Worm (Caenorhabditis elegans) whole organism, young adult: Measurements from ENCODE around the gene R02D5.7.

Experiments used
- ama-1 ChIP-seq, 3 experiments: fragments of 150-350 bp in 1 of 3; sonication (generic microtip) in 2 of 3; optimal IDR thresholded peaks; 2 replicates each; lab custom pipeline; 2014 to 2018; ENCODE audit warnings: missing biosample characterization in 2 of 3, missing genetic modification characterization in 2 of 3, missing genetic modification reagents in 2 of 3
- attf-5 ChIP-seq: fragments of 200-800 bp; sonication (Bioruptor generic); optimal IDR thresholded peaks from 2 replicates; lab custom pipeline; 2018; ENCODE audit warnings: mild to moderate bottlenecking, missing genetic modification characterization, missing compliant biosample characterization
- ceh-58 ChIP-seq: fragments of 200-800 bp; sonication (Bioruptor generic); IDR thresholded peaks from 2 replicates; pipeline ENCODE4 v1.3.6; 2022; ENCODE audit warnings: missing genetic modification characterization, missing compliant biosample characterization
- him-1 ChIP-seq: sonication (generic microtip); optimal IDR thresholded peaks from 2 replicates; lab custom pipeline; 2016; ENCODE audit warnings: missing genotype, missing genetic modification reagents, missing genetic modification characterization, missing compliant biosample characterization
- hrde-1 ChIP-seq: sonication (generic microtip); optimal IDR thresholded peaks from 2 replicates; lab custom pipeline; 2016; ENCODE audit warnings: missing genetic modification characterization, mild to moderate bottlenecking, missing compliant biosample characterization, moderate library complexity, missing genotype, missing genetic modification reagents, borderline replicate concordance
- nfya-1 ChIP-seq: sonication (generic microtip); optimal IDR thresholded peaks from 2 replicates; lab custom pipeline; 2017; ENCODE audit warnings: antibody characterized with exemption, missing compliant biosample characterization, missing genetic modification characterization, borderline replicate concordance; ENCODE audit not compliant: insufficient read depth
- nhr-90 ChIP-seq: sonication (generic microtip); optimal IDR thresholded peaks from 2 replicates; lab custom pipeline; 2016; ENCODE audit warnings: missing genotype, mild to moderate bottlenecking, missing genetic modification characterization, missing compliant biosample characterization
- pbrm-1 ChIP-seq: fragments of 200-800 bp; sonication (Bioruptor generic); IDR thresholded peaks from 2 replicates; pipeline ENCODE4 v1.3.6; 2022; ENCODE audit warnings: missing genetic modification reagents, missing genetic modification characterization, missing compliant biosample characterization
- pha-4 ChIP-seq: fragments of 150-350 bp; sonication (generic microtip); optimal IDR thresholded peaks from 2 replicates; lab custom pipeline; 2014; ENCODE audit warnings: missing biosample characterization, missing genetic modification reagents, missing genetic modification characterization

ce11 chrV:14438099-14438739 lies 43.1 kb downstream of the R02D5.7 start:
- TF ChIP-seq pha-4 (tag; lab: Kevin White, UChicago) (no peak), ama-1 (optimal IDR thresholded peaks at IDR 0.05; lab: Kevin White, UChicago) (no peak), ama-1 (GFP tag; optimal IDR thresholded peaks at IDR 0.05; lab: Kevin White, UChicago) (no peak), hrde-1 (tag; lab: Kevin White, UChicago) (no peak), nfya-1 (tag; lab: Kevin White, UChicago) (no peak), nhr-90 (no peak), him-1 (tag; lab: Kevin White, UChicago) (no peak), attf-5 (GFP tag; lab: Kevin White, UChicago) (no peak), ceh-58 (GFP tag; lab: Robert Waterston, UW) (no peak), pbrm-1 (no peak)
